Fruit fly (Drosophila melanogaster) whole organism, pupa: Measurements from ENCODE around the gene Mcm7.

Experiments used
- CG15710 ChIP-seq: fragments of 200-800 bp; sonication (Bioruptor generic); optimal IDR thresholded peaks from 2 replicates; lab custom pipeline; 2018; ENCODE audit warnings: missing biosample characterization, mild to moderate bottlenecking, missing genetic modification characterization, moderate library complexity
- CG32121 ChIP-seq: fragments of 200-800 bp; sonication (Bioruptor generic); IDR thresholded peaks from 2 replicates; pipeline ENCODE4 v1.3.6; 2022; ENCODE audit warnings: missing biosample characterization, missing genetic modification characterization
- CG4496 ChIP-seq: fragments of 200-800 bp; sonication (Bioruptor generic); IDR thresholded peaks from 3 replicates; pipeline ENCODE4 v1.3.6; 2022; ENCODE audit warnings: missing biosample characterization, missing genetic modification characterization
- Pif1B ChIP-seq: fragments of 200-800 bp; sonication (Bioruptor generic); optimal IDR thresholded peaks from 3 replicates; lab custom pipeline; 2016; ENCODE audit warnings: missing biosample characterization, missing genetic modification characterization
- Snoo ChIP-seq: fragments of 200-800 bp; sonication (Bioruptor generic); optimal IDR thresholded peaks from 3 replicates; lab custom pipeline; 2017; ENCODE audit warnings: missing biosample characterization, mild to moderate bottlenecking, missing genetic modification characterization, inconsistent platforms

DNA sequence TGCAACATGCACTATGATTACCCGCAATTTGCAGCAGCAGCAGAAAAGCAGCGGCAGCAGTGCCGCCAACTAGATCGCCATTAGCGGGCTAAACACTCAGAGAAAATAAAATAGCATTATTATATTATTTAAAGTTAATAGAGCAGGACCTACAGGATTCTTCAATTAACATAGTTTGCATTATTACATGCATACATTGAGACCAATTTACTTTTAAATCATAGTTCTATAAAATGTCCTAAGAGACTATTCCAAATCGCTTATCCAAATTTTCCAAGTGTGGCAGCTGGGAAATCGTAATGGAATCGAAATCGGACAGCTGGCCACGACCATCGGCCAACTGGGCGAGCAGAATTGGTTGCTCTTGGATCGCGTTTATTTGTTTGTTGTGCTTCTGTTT is 20.8 kb upstream of the Mcm7 start:
- TF ChIP-seq Snoo (tag; lab: Kevin White, UChicago) (peak; percentile 28), CG32121 (GFP tag; lab: Robert Waterston, UW) (peak; percentile 94), CG15710 (tag; lab: Kevin White, UChicago) (peak; percentile 56), Pif1B (GFP tag; lab: Kevin White, UChicago) (peak; percentile 69), CG4496 (peak; percentile 93)
